Worm (Caenorhabditis elegans) whole organism, late embryonic: ENCODE measurements around the gene C09G12.17.

Experiments
- C38D4.7 ChIP-seq: fragments of 200-800 bp; sonication (Bioruptor generic); optimal IDR thresholded peaks from 2 replicates; lab custom pipeline; 2018; ENCODE audit warnings: mild to moderate bottlenecking, missing genetic modification characterization, moderate library complexity, missing compliant biosample characterization
- Y22D7AL.16 ChIP-seq: sonication (generic microtip); optimal IDR thresholded peaks from 2 replicates; lab custom pipeline; 2016; ENCODE audit warnings: missing genetic modification characterization, missing compliant biosample characterization
- ama-1 ChIP-seq: fragments of 150-350 bp; optimal IDR thresholded peaks from 2 replicates; lab custom pipeline; 2014
- dmd-4 ChIP-seq: sonication (generic microtip); optimal IDR thresholded peaks from 2 replicates; lab custom pipeline; 2016; ENCODE audit warnings: borderline replicate concordance, missing genetic modification characterization, missing compliant biosample characterization
- elt-2 ChIP-seq: sonication (generic microtip); optimal IDR thresholded peaks from 2 replicates; lab custom pipeline; 2016; ENCODE audit warnings: missing genetic modification reagents, missing genetic modification characterization, missing compliant biosample characterization
- fax-1 ChIP-seq: sonication (generic microtip); optimal IDR thresholded peaks from 2 replicates; lab custom pipeline; 2016; ENCODE audit warnings: missing genotype, missing genetic modification characterization, missing compliant biosample characterization
- fkh-10 ChIP-seq: fragments of 150-350 bp; optimal IDR thresholded peaks from 2 replicates; lab custom pipeline; 2014; ENCODE audit warnings: missing biosample characterization, missing genetic modification reagents, missing genetic modification characterization
- fkh-6 ChIP-seq: sonication (generic microtip); optimal IDR thresholded peaks from 2 replicates; lab custom pipeline; 2016; ENCODE audit warnings: missing genetic modification characterization, missing compliant biosample characterization
- hlh-13 ChIP-seq: fragments of 200-800 bp; sonication (Bioruptor generic); optimal IDR thresholded peaks from 2 replicates; lab custom pipeline; 2018; ENCODE audit warnings: mild to moderate bottlenecking, missing genetic modification characterization, missing compliant biosample characterization
- nhr-11 ChIP-seq: fragments of 150-350 bp; optimal IDR thresholded peaks from 2 replicates; lab custom pipeline; 2014; ENCODE audit warnings: missing biosample characterization, missing genetic modification characterization
- pqm-1 ChIP-seq: sonication (generic microtip); optimal IDR thresholded peaks from 2 replicates; lab custom pipeline; 2016; ENCODE audit warnings: missing genetic modification characterization, missing compliant biosample characterization
- sox-4 ChIP-seq: sonication (generic microtip); optimal IDR thresholded peaks from 2 replicates; lab custom pipeline; 2017; ENCODE audit warnings: mild to moderate bottlenecking, missing genetic modification characterization, inconsistent platforms, missing compliant biosample characterization

ce11 chrIV:3521710-3522109 lies 25.5 kb upstream of the C09G12.17 start:
- TF ChIP-seq sox-4 (tag; lab: Kevin White, UChicago): no peak
- no peak for TF ChIP-seq ama-1 (lab: Kevin White, UChicago)
- no peak for TF ChIP-seq fax-1 (tag; lab: Kevin White, UChicago)
- TF ChIP-seq dmd-4 (tag; lab: Kevin White, UChicago): no peak
- no peak for TF ChIP-seq nhr-11 (tag; lab: Kevin White, UChicago)
- TF ChIP-seq fkh-6 (tag; lab: Kevin White, UChicago): no peak
- TF ChIP-seq Y22D7AL.16 (tag; lab: Kevin White, UChicago): no peak
- TF ChIP-seq elt-2: no peak
- TF ChIP-seq C38D4.7 (GFP tag; lab: Kevin White, UChicago): no peak
- no peak for TF ChIP-seq pqm-1 (tag; lab: Kevin White, UChicago)
- no peak for TF ChIP-seq fkh-10 (GFP tag; lab: Kevin White, UChicago)
- TF ChIP-seq hlh-13 (GFP tag; lab: Kevin White, UChicago): no peak
